Worm (Caenorhabditis elegans): ENCODE measurements around the gene grl-19.

grl-19 gene

DNA sequence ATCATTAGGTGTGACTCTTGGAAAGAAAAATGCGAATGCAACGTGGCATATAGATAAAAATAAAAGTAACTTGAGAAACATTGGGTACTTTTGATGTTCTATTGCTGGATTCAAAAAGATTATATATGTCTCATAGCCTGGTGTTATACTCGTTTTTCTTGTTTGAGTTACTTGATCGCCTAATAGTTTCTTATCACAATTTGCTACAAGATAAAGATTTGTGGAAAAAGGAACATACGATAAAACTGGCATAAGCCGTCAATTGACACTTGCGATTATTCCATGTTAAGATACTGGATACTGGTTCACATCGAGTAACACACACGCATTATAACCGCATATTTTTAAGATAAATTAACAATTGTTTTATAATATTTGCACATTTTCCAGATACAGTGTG, at the start of gene grl-19:
Gene grl-19, minus strand, starts transcription at position 101 of the 400 bp plus-strand sequence.
- TF ChIP-seq F52B5.7 (tag; optimal IDR thresholded peaks at IDR 0.05) (no peak), gei-17 (GFP tag; optimal IDR thresholded peaks at IDR 0.05) (no peak), dpl-1 (GFP tag; optimal IDR thresholded peaks at IDR 0.05) (no peak), athp-1 (tag; optimal IDR thresholded peaks at IDR 0.05) (no peak), ekl-4 (GFP tag; IDR thresholded peaks at IDR 0.05) (no peak), ceh-100 (GFP tag; IDR thresholded peaks at IDR 0.05) (no peak), bed-2 (GFP tag; IDR thresholded peaks at IDR 0.05) (no peak), rec-8 (tag; optimal IDR thresholded peaks at IDR 0.05) (no peak), sea-2 (GFP tag; IDR thresholded peaks at IDR 0.05) (no peak), zfh-2 (GFP tag; conservative IDR thresholded peaks at IDR 0.05) (no peak), madf-10 (tag; optimal IDR thresholded peaks at IDR 0.05) (no peak)

DNA sequence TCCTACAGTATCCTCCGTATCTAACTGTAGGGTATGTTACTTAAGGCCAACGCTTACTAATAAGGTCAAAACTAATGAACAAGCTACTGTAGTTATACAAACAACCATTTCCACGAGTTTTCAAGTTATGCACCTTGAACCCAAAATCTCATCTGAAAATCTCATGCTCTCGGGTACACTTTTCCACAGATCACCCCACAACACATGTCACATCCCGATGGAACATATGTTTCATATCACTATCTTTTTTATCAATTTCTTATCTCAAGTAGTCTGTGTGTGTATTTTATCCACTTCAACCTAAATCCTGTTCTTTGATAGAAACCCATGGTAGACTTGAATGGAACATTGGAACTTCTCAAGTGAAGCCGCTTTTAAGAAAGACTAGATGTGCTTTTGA, 48.0 kb upstream of the grl-19 start:
- TF ChIP-seq ceh-27 (GFP tag; optimal IDR thresholded peaks at IDR 0.05) (no peak), Y53G8AR.9 (GFP tag; conservative IDR thresholded peaks at IDR 0.05) (no peak), sptf-2 (GFP tag; optimal IDR thresholded peaks at IDR 0.05) (no peak), ceh-40 (GFP tag; IDR thresholded peaks at IDR 0.05) (no peak), rpc-1 (optimal IDR thresholded peaks at IDR 0.05) (no peak), rpc-1 (tag; optimal IDR thresholded peaks at IDR 0.05) (no peak), F57A8.1 (GFP tag; optimal IDR thresholded peaks at IDR 0.05) (no peak), efl-1 (GFP tag; optimal IDR thresholded peaks at IDR 0.05) (no peak), ama-1 (optimal IDR thresholded peaks at IDR 0.05) (no peak), ama-1 (GFP tag; optimal IDR thresholded peaks at IDR 0.05) (no peak), nfyb-1 (GFP tag; IDR thresholded peaks at IDR 0.05) (no peak), lag-1 (GFP tag; IDR thresholded peaks at IDR 0.05) (no peak), D2030.7 (GFP tag; IDR thresholded peaks at IDR 0.05) (no peak), lin-26 (GFP tag; IDR thresholded peaks at IDR 0.05) (no peak), F55B11.4 (tag; optimal IDR thresholded peaks at IDR 0.05; ENCODE audit: borderline replicate concordance, insufficient read depth) (no peak), madf-10 (tag; optimal IDR thresholded peaks at IDR 0.05) (no peak), ceh-58 (GFP tag; IDR thresholded peaks at IDR 0.05) (no peak), lin-54 (GFP tag; optimal IDR thresholded peaks at IDR 0.05) (no peak), Y53F4B.3 (GFP tag; IDR thresholded peaks at IDR 0.05) (no peak)

DNA sequence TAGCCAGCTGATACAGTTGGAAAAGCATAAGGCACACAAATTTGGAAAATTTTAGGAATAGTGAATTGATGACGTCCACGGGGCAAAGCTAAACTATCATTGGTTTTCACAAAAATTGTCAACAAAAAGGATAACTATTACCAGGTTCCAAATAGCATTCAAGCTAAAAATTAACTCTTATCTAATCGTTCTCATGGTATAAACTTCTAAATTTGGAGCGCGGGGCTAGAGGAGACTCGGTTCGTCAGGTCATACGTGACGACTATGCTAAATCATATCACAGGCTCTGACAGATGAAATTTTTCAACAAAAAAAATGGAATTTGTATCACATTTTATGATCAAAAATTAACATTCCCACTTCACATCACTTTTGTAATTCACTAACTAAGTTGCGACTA, 46.8 kb upstream of the grl-19 start:
- TF ChIP-seq madf-10 (tag; optimal IDR thresholded peaks at IDR 0.05) = no peak
- no peak for TF ChIP-seq zfh-2 (GFP tag; conservative IDR thresholded peaks at IDR 0.05)
- no peak for TF ChIP-seq dox-1 (GFP tag; IDR thresholded peaks at IDR 0.05)
- TF ChIP-seq C06A6.2 (GFP tag; conservative IDR thresholded peaks at IDR 0.05) = no peak
- no peak for TF ChIP-seq lin-40 (tag; optimal IDR thresholded peaks at IDR 0.05)
- TF ChIP-seq lir-1 (GFP tag; conservative IDR thresholded peaks at IDR 0.05) = no peak
- no peak for TF ChIP-seq tbx-9 (tag; optimal IDR thresholded peaks at IDR 0.05; ENCODE audit: borderline replicate concordance)
- no peak for TF ChIP-seq madf-8 (GFP tag; conservative IDR thresholded peaks at IDR 0.05)
- no peak for TF ChIP-seq athp-1 (tag; optimal IDR thresholded peaks at IDR 0.05)
- no peak for TF ChIP-seq repo-1 (tag; optimal IDR thresholded peaks at IDR 0.05)
- TF ChIP-seq nfya-2 (GFP tag; IDR thresholded peaks at IDR 0.05) = no peak
- no peak for TF ChIP-seq bed-1 (GFP tag; IDR thresholded peaks at IDR 0.05)
- no peak for TF ChIP-seq mcd-1 (GFP tag; IDR thresholded peaks at IDR 0.05)
- no peak for TF ChIP-seq sdz-38 (tag; optimal IDR thresholded peaks at IDR 0.05)
- no peak for TF ChIP-seq snpc-1.1 (tag; optimal IDR thresholded peaks at IDR 0.05; ENCODE audit: insufficient read depth)

Measured in whole organism, young adult.